Worm (Caenorhabditis elegans) whole organism, late embryonic: Measurements from ENCODE around the gene bath-38.

Experiments
- C08G9.2 ChIP-seq: sonication (generic microtip); optimal IDR thresholded peaks from 2 replicates; lab custom pipeline; 2016; ENCODE audit warnings: mild to moderate bottlenecking, missing genetic modification characterization, moderate library complexity, missing compliant biosample characterization
- C38D4.7 ChIP-seq: fragments of 200-800 bp; sonication (Bioruptor generic); optimal IDR thresholded peaks from 2 replicates; lab custom pipeline; 2018; ENCODE audit warnings: mild to moderate bottlenecking, missing genetic modification characterization, moderate library complexity, missing compliant biosample characterization
- F13H6.1 ChIP-seq: sonication (generic microtip); optimal IDR thresholded peaks from 2 replicates; lab custom pipeline; 2016; ENCODE audit warnings: missing genetic modification characterization, missing compliant biosample characterization
- K02D7.2 ChIP-seq: sonication (generic microtip); optimal IDR thresholded peaks from 2 replicates; lab custom pipeline; 2017; ENCODE audit warnings: mild to moderate bottlenecking, missing genetic modification characterization, missing compliant biosample characterization
- T23F11.4 ChIP-seq: fragments of 200-800 bp; sonication (Bioruptor generic); optimal IDR thresholded peaks from 2 replicates; lab custom pipeline; 2018; ENCODE audit warnings: mild to moderate bottlenecking, missing genetic modification characterization, missing compliant biosample characterization
- ahr-1 ChIP-seq: sonication (generic microtip); optimal IDR thresholded peaks from 2 replicates; lab custom pipeline; 2016; ENCODE audit warnings: missing genetic modification characterization, missing compliant biosample characterization
- ceh-22 ChIP-seq: sonication (generic microtip); optimal IDR thresholded peaks from 2 replicates; lab custom pipeline; 2017; ENCODE audit warnings: missing biosample characterization, missing genetic modification characterization
- ceh-30 ChIP-seq: fragments of 150-350 bp; optimal IDR thresholded peaks from 2 replicates; lab custom pipeline; 2014; ENCODE audit warnings: missing biosample characterization, missing genetic modification characterization
- ceh-34 ChIP-seq: sonication (generic microtip); optimal IDR thresholded peaks from 2 replicates; lab custom pipeline; 2016; ENCODE audit warnings: mild to moderate bottlenecking, missing genetic modification characterization, missing compliant biosample characterization
- ceh-45 ChIP-seq: fragments of 200-800 bp; sonication (Bioruptor generic); IDR thresholded peaks from 2 replicates; pipeline ENCODE4 v1.3.6; 2022; ENCODE audit warnings: missing genetic modification reagents, missing genetic modification characterization, missing compliant biosample characterization
- ceh-9 ChIP-seq: sonication (generic microtip); optimal IDR thresholded peaks from 2 replicates; lab custom pipeline; 2016; ENCODE audit warnings: mild to moderate bottlenecking, missing genetic modification characterization, inconsistent platforms, missing compliant biosample characterization
- che-1 ChIP-seq: sonication (generic microtip); optimal IDR thresholded peaks from 2 replicates; lab custom pipeline; 2016; ENCODE audit warnings: mild to moderate bottlenecking, missing genetic modification characterization, missing compliant biosample characterization
- dmd-4 ChIP-seq: sonication (generic microtip); optimal IDR thresholded peaks from 2 replicates; lab custom pipeline; 2016; ENCODE audit warnings: borderline replicate concordance, missing genetic modification characterization, missing compliant biosample characterization
- elt-2 ChIP-seq: sonication (generic microtip); optimal IDR thresholded peaks from 2 replicates; lab custom pipeline; 2016; ENCODE audit warnings: missing genetic modification reagents, missing genetic modification characterization, missing compliant biosample characterization
- elt-4 ChIP-seq: sonication (generic microtip); optimal IDR thresholded peaks from 2 replicates; lab custom pipeline; 2016; ENCODE audit warnings: missing genetic modification characterization, missing compliant biosample characterization
- eyg-1 ChIP-seq: sonication (generic microtip); optimal IDR thresholded peaks from 2 replicates; lab custom pipeline; 2016; ENCODE audit warnings: missing genotype, missing genetic modification characterization, missing compliant biosample characterization
- fkh-10 ChIP-seq: fragments of 150-350 bp; optimal IDR thresholded peaks from 2 replicates; lab custom pipeline; 2014; ENCODE audit warnings: missing biosample characterization, missing genetic modification reagents, missing genetic modification characterization
- gmeb-2 ChIP-seq: sonication (generic microtip); optimal IDR thresholded peaks from 2 replicates; lab custom pipeline; 2016; ENCODE audit warnings: missing genetic modification characterization, inconsistent platforms, missing compliant biosample characterization
- hlh-15 ChIP-seq: sonication (generic microtip); optimal IDR thresholded peaks from 2 replicates; lab custom pipeline; 2016; ENCODE audit warnings: missing genetic modification characterization, missing compliant biosample characterization
- hlh-30 ChIP-seq: sonication (generic microtip); optimal IDR thresholded peaks from 2 replicates; lab custom pipeline; 2017; ENCODE audit warnings: antibody characterized with exemption, missing genetic modification characterization, missing compliant biosample characterization; ENCODE audit not compliant: insufficient read depth
- hlh-6 ChIP-seq: sonication (generic microtip); optimal IDR thresholded peaks from 2 replicates; lab custom pipeline; 2016; ENCODE audit warnings: missing genotype, missing genetic modification characterization, missing compliant biosample characterization
- hlh-8 ChIP-seq: sonication (generic microtip); optimal IDR thresholded peaks from 2 replicates; lab custom pipeline; 2016; ENCODE audit warnings: missing genotype, missing genetic modification characterization, missing compliant biosample characterization
- lim-6 ChIP-seq: sonication (generic microtip); optimal IDR thresholded peaks from 2 replicates; lab custom pipeline; 2016; ENCODE audit warnings: missing genetic modification characterization, missing compliant biosample characterization
- lin-11 ChIP-seq: fragments of 200-800 bp; sonication (Bioruptor generic); optimal IDR thresholded peaks from 2 replicates; lab custom pipeline; 2018; ENCODE audit warnings: mild to moderate bottlenecking, missing genetic modification characterization, missing compliant biosample characterization
- npax-4 ChIP-seq: sonication (generic microtip); optimal IDR thresholded peaks from 2 replicates; lab custom pipeline; 2016; ENCODE audit warnings: missing genetic modification characterization, missing compliant biosample characterization
- odd-2 ChIP-seq: sonication (generic microtip); optimal IDR thresholded peaks from 2 replicates; lab custom pipeline; 2017; ENCODE audit warnings: antibody characterized with exemption, mild to moderate bottlenecking, missing genetic modification characterization, missing compliant biosample characterization
- pax-1 ChIP-seq: fragments of 150-350 bp; optimal IDR thresholded peaks from 2 replicates; lab custom pipeline; 2014; ENCODE audit warnings: missing biosample characterization, missing genetic modification characterization
- pros-1 ChIP-seq: fragments of 150-350 bp; optimal IDR thresholded peaks from 2 replicates; lab custom pipeline; 2014; ENCODE audit warnings: missing biosample characterization, missing genetic modification reagents, missing genetic modification characterization
- rnt-1 ChIP-seq: sonication (generic microtip); optimal IDR thresholded peaks from 2 replicates; lab custom pipeline; 2016; ENCODE audit warnings: missing genetic modification characterization, missing compliant biosample characterization
- sdc-2 ChIP-seq: sonication (generic microtip); optimal IDR thresholded peaks from 2 replicates; lab custom pipeline; 2016; ENCODE audit warnings: missing genotype, missing genetic modification characterization, missing compliant biosample characterization
- ttx-3 ChIP-seq: sonication (generic microtip); optimal IDR thresholded peaks from 2 replicates; lab custom pipeline; 2016; ENCODE audit warnings: missing genetic modification reagents, missing genetic modification characterization, missing compliant biosample characterization
- unc-3 ChIP-seq, 2 experiments: fragments of 200-800 bp in 1 of 2; sonication (Bioruptor generic) in 1 of 2; sonication (generic microtip) in 1 of 2; conservative IDR thresholded peaks in 1 of 2; optimal IDR thresholded peaks in 1 of 2; 2 replicates each; pipeline versions ENCODE4 v1.3.6 to Lab custom; 2016 to 2022; ENCODE audit warnings: missing compliant biosample characterization in 2 of 2, missing genetic modification characterization in 2 of 2, missing genetic modification reagents in 1 of 2
- unc-42 ChIP-seq: sonication (generic microtip); optimal IDR thresholded peaks from 2 replicates; lab custom pipeline; 2016; ENCODE audit warnings: missing genotype, missing genetic modification characterization, missing compliant biosample characterization
- unc-55 ChIP-seq: sonication (generic microtip); optimal IDR thresholded peaks from 2 replicates; lab custom pipeline; 2017; ENCODE audit warnings: missing biosample characterization, missing genetic modification reagents, missing genetic modification characterization

Gene bath-38

DNA sequence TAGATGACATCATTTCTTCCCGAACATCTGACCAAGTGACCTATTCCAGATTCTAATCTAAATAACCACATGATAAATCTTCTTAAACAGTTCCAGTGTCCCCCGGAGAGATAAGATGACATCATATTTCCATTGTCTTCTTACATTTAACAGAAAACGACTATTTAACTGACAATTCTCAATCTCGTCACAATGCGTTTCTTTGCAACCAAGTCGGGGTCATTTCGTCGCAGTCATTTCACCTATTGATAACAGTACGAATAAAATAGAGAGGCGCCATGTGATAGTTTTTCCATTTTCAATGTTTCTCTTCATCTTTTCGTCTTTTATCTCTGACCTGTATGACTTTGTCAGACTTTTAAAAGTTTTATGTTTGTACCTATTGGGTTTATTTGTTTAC, 16.0 kb downstream of the bath-38 start:
- no peak for TF ChIP-seq ceh-22 (tag; lab: Kevin White, UChicago)
- TF ChIP-seq C08G9.2 (tag; lab: Kevin White, UChicago): no peak
- no peak for TF ChIP-seq fkh-10 (GFP tag; lab: Kevin White, UChicago)
- no peak for TF ChIP-seq ceh-34 (tag; lab: Kevin White, UChicago)
- TF ChIP-seq hlh-8 (tag; lab: Kevin White, UChicago): no peak
- no peak for TF ChIP-seq rnt-1 (tag; lab: Kevin White, UChicago)
- TF ChIP-seq T23F11.4: no peak
- no peak for TF ChIP-seq npax-4
- TF ChIP-seq hlh-30: no peak
- TF ChIP-seq ceh-30 (tag; lab: Kevin White, UChicago): no peak
- TF ChIP-seq ttx-3: no peak
- TF ChIP-seq lin-11 (tag; lab: Kevin White, UChicago): no peak
- no peak for TF ChIP-seq C38D4.7
- TF ChIP-seq che-1 (tag; lab: Kevin White, UChicago): no peak
- no peak for TF ChIP-seq sdc-2 (tag; lab: Kevin White, UChicago)

DNA sequence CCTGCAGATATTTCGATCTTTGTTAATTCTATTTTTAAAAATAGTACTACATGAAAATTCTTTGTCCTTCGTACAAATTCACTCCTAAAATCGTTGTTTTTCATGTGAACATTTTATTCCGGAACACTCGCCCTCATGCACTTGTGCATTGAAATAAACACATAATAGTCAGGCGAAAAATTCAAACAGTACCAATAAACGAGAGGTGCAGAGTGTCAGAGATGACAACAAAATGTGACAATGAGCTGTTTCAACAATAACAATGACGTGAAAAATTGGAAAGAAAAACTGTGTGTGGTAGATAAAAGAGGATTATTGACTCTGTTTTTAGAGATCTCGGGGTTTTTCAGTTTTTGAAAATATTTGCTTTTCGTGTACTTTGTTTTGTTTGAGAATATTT, 16.9 kb downstream of the bath-38 start, which contains the start of gene F52H3.6:
F52H3.6 (minus strand) TSS at position 228 of the 400 bp plus-strand sequence.
- TF ChIP-seq eyg-1 (tag; lab: Kevin White, UChicago): no peak

DNA sequence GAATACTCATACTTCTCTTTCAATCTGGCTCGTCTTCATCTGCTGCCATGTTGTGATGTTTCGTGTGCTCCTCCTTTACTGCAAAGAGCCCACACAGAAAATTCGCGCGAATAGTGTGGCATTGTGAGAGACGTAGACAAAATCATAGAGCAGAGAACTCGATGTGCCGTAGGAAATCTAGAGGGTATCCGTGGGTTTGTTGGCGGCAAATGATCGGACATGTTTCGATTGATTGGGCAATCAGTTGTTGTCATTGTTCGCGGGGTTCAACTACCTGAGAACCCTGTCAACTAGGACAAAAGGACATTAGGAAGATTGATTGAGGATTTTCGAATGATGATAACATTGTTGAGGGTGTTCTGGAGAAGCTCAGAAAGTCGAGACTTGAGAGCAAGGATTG, 20.0 kb downstream of the bath-38 start:
- TF ChIP-seq ceh-34 (tag; lab: Kevin White, UChicago): no peak
- no peak for TF ChIP-seq unc-3 (GFP tag; conservative IDR thresholded peaks at IDR 0.05; lab: Robert Waterston, UW)
- TF ChIP-seq unc-3 (tag; optimal IDR thresholded peaks at IDR 0.05; lab: Kevin White, UChicago): no peak
- TF ChIP-seq hlh-15 (tag; lab: Kevin White, UChicago): no peak
- peak; percentile 93 for TF ChIP-seq unc-55
- TF ChIP-seq rnt-1 (tag; lab: Kevin White, UChicago): peak; percentile 35
- no peak for TF ChIP-seq dmd-4
- TF ChIP-seq sdc-2 (tag; lab: Kevin White, UChicago): no peak

DNA sequence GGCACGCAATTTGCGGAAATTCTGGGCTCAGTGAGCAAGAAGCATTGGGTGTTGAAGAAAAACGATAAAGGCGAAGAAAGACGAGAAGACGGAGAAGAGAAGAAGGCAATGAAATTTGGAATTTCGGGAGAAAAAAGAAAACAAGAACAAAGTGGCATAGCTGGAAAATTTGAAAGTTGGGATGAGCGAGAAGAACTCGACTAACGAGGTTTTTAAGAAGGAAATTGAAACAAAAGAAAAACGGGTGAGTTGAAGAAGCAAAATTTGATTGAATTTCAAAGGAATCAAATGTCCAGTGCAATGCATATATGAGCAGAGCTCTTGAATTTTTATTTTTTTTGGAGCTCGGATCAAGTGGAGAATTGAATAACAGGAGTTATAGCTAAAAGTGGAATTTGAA, 23.3 kb downstream of the bath-38 start:
- no peak for TF ChIP-seq fkh-10 (GFP tag; lab: Kevin White, UChicago)
- TF ChIP-seq ceh-34 (tag; lab: Kevin White, UChicago): no peak
- no peak for TF ChIP-seq ceh-45
- peak; percentile 91 for TF ChIP-seq unc-42 (tag; lab: Kevin White, UChicago)
- TF ChIP-seq pros-1 (tag; lab: Kevin White, UChicago): no peak
- no peak for TF ChIP-seq lin-11 (tag; lab: Kevin White, UChicago)

DNA sequence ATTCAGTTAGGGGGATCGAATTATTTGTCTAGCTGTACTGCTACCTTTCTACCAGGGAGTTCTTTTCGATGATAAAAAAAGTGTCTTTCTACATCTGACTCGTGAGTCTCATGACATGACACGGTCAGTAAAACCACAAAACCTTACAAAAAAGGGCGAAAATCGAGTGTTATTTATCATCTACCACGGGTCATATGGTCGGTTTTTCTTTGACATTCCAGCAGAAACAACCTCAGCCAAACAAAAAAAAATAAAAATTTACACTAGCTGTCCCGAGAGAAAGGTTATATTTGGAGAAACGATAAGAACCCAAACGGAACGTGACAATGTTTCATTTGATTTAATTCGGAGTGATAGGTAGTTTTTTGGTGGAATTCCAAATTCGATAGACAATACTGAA, 25.4 kb downstream of the bath-38 start:
- TF ChIP-seq gmeb-2 (tag; lab: Kevin White, UChicago): no peak
- TF ChIP-seq ahr-1 (tag; lab: Kevin White, UChicago): no peak
- TF ChIP-seq lim-6 (tag; lab: Kevin White, UChicago): no peak
- TF ChIP-seq elt-4 (tag; lab: Kevin White, UChicago): no peak
- TF ChIP-seq ceh-30 (tag; lab: Kevin White, UChicago): no peak
- TF ChIP-seq rnt-1 (tag; lab: Kevin White, UChicago): no peak

DNA sequence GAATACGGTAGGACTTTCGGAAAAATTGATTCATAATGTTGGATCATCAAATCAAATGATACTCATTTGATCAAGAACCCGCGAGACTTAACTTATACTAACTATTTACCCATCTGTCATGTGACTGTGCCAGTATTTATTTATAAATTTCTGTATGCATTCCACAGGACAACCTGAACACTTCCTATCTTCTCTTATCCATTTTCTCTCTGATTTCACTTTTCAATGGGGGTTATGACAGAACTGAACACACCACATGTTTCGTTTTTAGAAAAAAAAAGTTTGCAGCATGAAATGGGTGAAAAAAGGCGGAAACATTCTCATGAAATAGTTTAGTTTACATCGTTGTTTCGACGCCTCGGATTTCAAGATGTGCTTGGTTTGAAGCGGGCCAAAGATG, 27.5 kb downstream of the bath-38 start:
- TF ChIP-seq C38D4.7 (no peak), K02D7.2 (tag; lab: Kevin White, UChicago) (no peak), ceh-30 (tag; lab: Kevin White, UChicago) (no peak), hlh-6 (tag; lab: Kevin White, UChicago) (no peak), odd-2 (no peak), gmeb-2 (tag; lab: Kevin White, UChicago) (no peak), ceh-9 (tag; lab: Kevin White, UChicago) (no peak), F13H6.1 (tag; lab: Kevin White, UChicago) (no peak), elt-2 (no peak), pax-1 (tag; lab: Kevin White, UChicago) (no peak)
